Worm (Caenorhabditis elegans) whole organism, mixed stage, embryonic: Measurements from ENCODE around the gene clk-2.

Source experiments
- ceh-43 ChIP-seq: fragments of 200-800 bp; sonication (Bioruptor generic); optimal IDR thresholded peaks from 2 replicates; lab custom pipeline; 2018; ENCODE audit warnings: mild to moderate bottlenecking, missing genetic modification characterization, moderate library complexity, missing compliant biosample characterization
- ceh-83 ChIP-seq: fragments of 200-800 bp; sonication (Bioruptor generic); optimal IDR thresholded peaks from 2 replicates; lab custom pipeline; 2018; ENCODE audit warnings: mild to moderate bottlenecking, missing genetic modification characterization, missing compliant biosample characterization
- elt-3 ChIP-seq: fragments of 150-350 bp; optimal IDR thresholded peaks from 2 replicates; lab custom pipeline; 2014; ENCODE audit warnings: missing biosample characterization, missing genetic modification characterization
- lin-13 ChIP-seq: fragments of 150-350 bp; optimal IDR thresholded peaks from 2 replicates; lab custom pipeline; 2014; ENCODE audit warnings: missing biosample characterization, missing genetic modification characterization
- nhr-28 ChIP-seq: fragments of 150-350 bp; optimal IDR thresholded peaks from 2 replicates; lab custom pipeline; 2014; ENCODE audit warnings: missing biosample characterization, missing genetic modification characterization
- sptf-1 ChIP-seq: sonication (generic microtip); optimal IDR thresholded peaks from 2 replicates; lab custom pipeline; 2017; ENCODE audit warnings: mild to moderate bottlenecking, missing genetic modification characterization, moderate library complexity, missing compliant biosample characterization
- unc-39 ChIP-seq: fragments of 150-350 bp; optimal IDR thresholded peaks from 2 replicates; lab custom pipeline; 2014; ENCODE audit warnings: missing biosample characterization, missing genetic modification characterization

DNA sequence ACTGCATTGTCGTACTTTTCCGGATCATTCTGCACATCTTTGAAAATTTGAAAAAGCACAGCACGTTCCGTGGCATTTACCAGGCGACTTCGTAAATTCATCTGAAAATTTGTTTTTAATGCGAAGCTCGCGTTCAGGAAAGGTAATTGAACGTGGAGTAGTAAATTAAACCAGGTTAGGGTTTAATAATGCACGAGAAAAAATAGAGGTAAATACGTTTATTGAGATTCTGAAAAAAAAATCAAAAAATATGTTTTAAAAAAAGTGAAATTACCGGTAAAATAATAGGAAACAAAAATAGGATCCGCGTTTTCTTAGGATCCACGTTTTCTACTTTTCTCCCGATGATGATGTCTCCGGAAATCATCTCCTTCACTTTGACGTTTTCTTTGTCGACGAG lies at the start of gene clk-2:
- TF ChIP-seq unc-39 (tag; lab: Kevin White, UChicago) (no peak), sptf-1 (tag; lab: Kevin White, UChicago) (no peak), ceh-83 (GFP tag; lab: Kevin White, UChicago) (no peak), nhr-28 (tag; lab: Kevin White, UChicago) (no peak), elt-3 (tag; lab: Kevin White, UChicago) (no peak), lin-13 (tag; lab: Kevin White, UChicago) (no peak), ceh-43 (no peak)
